Fruit fly (Drosophila melanogaster): ENCODE results near the gene alpha-Man-IIa.

The alpha-Man-IIa gene

dm6 chr3R:9428988-9429387 is 16.6 kb downstream of the alpha-Man-IIa start (continued):
- TF ChIP-seq ara (GFP tag; IDR thresholded peaks at IDR 0.05) (peak; percentile 43), jing (GFP tag; optimal IDR thresholded peaks at IDR 0.05) (no peak), sim (GFP tag; IDR thresholded peaks at IDR 0.05) (no peak), CG14050 (GFP tag; IDR thresholded peaks at IDR 0.05) (peak; percentile 39; the same call in 1 of the 3 replicates), H2.0 (GFP tag; IDR thresholded peaks at IDR 0.05) (peak; percentile 61; the same call in 1 of the 2 replicates), CG15514 (GFP tag; optimal IDR thresholded peaks at IDR 0.05) (peak; percentile 81), CG2875 (GFP tag; optimal IDR thresholded peaks at IDR 0.05) (no peak), Dp (GFP tag; optimal IDR thresholded peaks at IDR 0.05) (no peak), kni (GFP tag; optimal IDR thresholded peaks at IDR 0.05) (no peak), nerfin-2 (GFP tag; IDR thresholded peaks at IDR 0.05; ENCODE audit: partially characterized antibody) (no peak), caup (GFP tag; optimal IDR thresholded peaks at IDR 0.05; ENCODE audit: severe bottlenecking) (peak; percentile 79), slp2 (GFP tag; optimal IDR thresholded peaks at IDR 0.05) (no peak), NC2α (GFP tag; optimal IDR thresholded peaks at IDR 0.05) (no peak), CG10209 (GFP tag; optimal IDR thresholded peaks at IDR 0.05) (peak; percentile 42), nmo (GFP tag; optimal IDR thresholded peaks at IDR 0.05) (peak; percentile 33), Hsf (GFP tag; optimal IDR thresholded peaks at IDR 0.05) (peak; percentile 44), CG13775 (GFP tag; optimal IDR thresholded peaks at IDR 0.05) (peak; percentile 28), slbo (GFP tag; IDR thresholded peaks at IDR 0.05) (peak; percentile 86), Poxn (GFP tag; IDR thresholded peaks at IDR 0.05) (no peak), CG12155 (GFP tag; optimal IDR thresholded peaks at IDR 0.05) (peak; percentile 54), Taf1 (GFP tag; IDR thresholded peaks at IDR 0.05) (peak; percentile 41; the same call in 1 of the 2 replicates), Hmx (GFP tag; optimal IDR thresholded peaks at IDR 0.05) (no peak), CG17568 (GFP tag; optimal IDR thresholded peaks at IDR 0.05) (peak; percentile 22), h (optimal IDR thresholded peaks at IDR 0.05) (no peak), Dip3 (GFP tag; optimal IDR thresholded peaks at IDR 0.05) (peak; percentile 66), pum (GFP tag; optimal IDR thresholded peaks at IDR 0.05) (no peak), CG17328 (GFP tag; IDR thresholded peaks at IDR 0.05) (peak; percentile 69), Xbp1 (GFP tag; optimal IDR thresholded peaks at IDR 0.05) (peak; percentile 61), ftz-f1 (GFP tag; optimal IDR thresholded peaks at IDR 0.05) (peak; percentile 4), CG13287 (GFP tag; IDR thresholded peaks at IDR 0.05; ENCODE audit: partially characterized antibody) (no peak), gsb (GFP tag; IDR thresholded peaks at IDR 0.05) (no peak), CG13296 (GFP tag; optimal IDR thresholded peaks at IDR 0.05) (peak; percentile 72), sd (tag; optimal IDR thresholded peaks at IDR 0.05) (peak; percentile 17), Oli (tag; optimal IDR thresholded peaks at IDR 0.05) (no peak), Blimp-1 (GFP tag; optimal IDR thresholded peaks at IDR 0.05) (peak; percentile 60), lilli (GFP tag; optimal IDR thresholded peaks at IDR 0.05) (peak; percentile 86), YL-1 (GFP tag; optimal IDR thresholded peaks at IDR 0.05) (no peak), Oaz (GFP tag; IDR thresholded peaks at IDR 0.05) (peak; percentile 40; the same call in 1 of the 2 replicates), cas (GFP tag; IDR thresholded peaks at IDR 0.05) (peak; percentile 47; the same call in 1 of the 2 replicates), Sin3A (optimal IDR thresholded peaks at IDR 0.05) (no peak), pan (optimal IDR thresholded peaks at IDR 0.05) (no peak), pan (GFP tag; optimal IDR thresholded peaks at IDR 0.05 in 1 of 2, IDR thresholded peaks at IDR 0.05 in 1 of 2) (peak in 1 of 2 experiments; percentile 53), z (GFP tag; IDR thresholded peaks at IDR 0.05) (no peak), Doc3 (GFP tag; IDR thresholded peaks at IDR 0.05; ENCODE audit: partially characterized antibody) (no peak), ranshi (GFP tag; IDR thresholded peaks at IDR 0.05) (0 out of 2 replicates have a peak, but pooled peaks have one; percentile 35), Max (GFP tag; optimal IDR thresholded peaks at IDR 0.05) (peak; percentile 6), CG7786 (GFP tag; optimal IDR thresholded peaks at IDR 0.05) (peak; percentile 79), hth (optimal IDR thresholded peaks at IDR 0.05) (no peak), D19A (tag; optimal IDR thresholded peaks at IDR 0.05) (peak; percentile 51), eve (GFP tag; optimal IDR thresholded peaks at IDR 0.05) (peak in 1 of 2 experiments; percentile 84), CG3407 (GFP tag; optimal IDR thresholded peaks at IDR 0.05) (no peak), CG4360 (GFP tag; IDR thresholded peaks at IDR 0.05) (no peak)
